Fruit fly (Drosophila melanogaster): ENCODE measurements around the gene Rpt3.

dm6 chrX:11124749-11125508 is at the start of gene Rpt3:
- TF ChIP-seq foxo (GFP tag; optimal IDR thresholded peaks at IDR 0.05), result peak in 1 of 2 experiments; percentile 24
- TF ChIP-seq br (GFP tag; optimal IDR thresholded peaks at IDR 0.05), result no peak
- no peak for TF ChIP-seq fru (GFP tag; optimal IDR thresholded peaks at IDR 0.05)
- no peak for TF ChIP-seq Abd-B (GFP tag; optimal IDR thresholded peaks at IDR 0.05)
- TF ChIP-seq woc (GFP tag; optimal IDR thresholded peaks at IDR 0.05), result no peak
- TF ChIP-seq pan (optimal IDR thresholded peaks at IDR 0.05), result no peak
- no peak for TF ChIP-seq tai (GFP tag; optimal IDR thresholded peaks at IDR 0.05)
- no peak for TF ChIP-seq N (GFP tag; optimal IDR thresholded peaks at IDR 0.05)
- TF ChIP-seq lola (GFP tag; optimal IDR thresholded peaks at IDR 0.05), result no peak
- no peak for TF ChIP-seq Hr83 (GFP tag; optimal IDR thresholded peaks at IDR 0.05; ENCODE audit: poor library complexity, severe bottlenecking)
- TF ChIP-seq Hr78 (GFP tag; optimal IDR thresholded peaks at IDR 0.05), result no peak
